Fruit fly (Drosophila melanogaster): ENCODE measurements around the gene CG9682.

- TF ChIP-seq CG8478 (optimal IDR thresholded peaks at IDR 0.05) (no peak), psq (optimal IDR thresholded peaks at IDR 0.05) (no peak)
Measured at dm6 chr3R:30235253-30235652, 15.5 kb upstream of the CG9682 start.

All from whole organism.